Fruit fly (Drosophila melanogaster) whole organism, embryonic: ENCODE measurements around the gene CG9270.
A peak's percentile ranks its signal among the peaks of the same experiment; 100 is the strongest.

Source experiments
- Aef1 ChIP-seq: fragments of 200-800 bp; sonication (Bioruptor generic); IDR thresholded peaks from 3 replicates; pipeline ENCODE4 v1.3.6; 2022; ENCODE audit warnings: missing biosample characterization, missing genetic modification characterization
- B-H1 ChIP-seq: fragments of 200-800 bp; sonication (Bioruptor generic); IDR thresholded peaks from 3 replicates; pipeline ENCODE4 v1.3.6; 2022; ENCODE audit warnings: missing biosample characterization, missing genetic modification characterization
- CG10147 ChIP-seq: fragments of 200-800 bp; sonication (Bioruptor generic); optimal IDR thresholded peaks from 2 replicates; lab custom pipeline; 2019; ENCODE audit warnings: missing biosample characterization, mild to moderate bottlenecking, missing genetic modification characterization, moderate library complexity
- CG10565 ChIP-seq: fragments of 200-800 bp; sonication (Bioruptor generic); optimal IDR thresholded peaks from 3 replicates; lab custom pipeline; 2016; ENCODE audit warnings: missing biosample characterization, mild to moderate bottlenecking, missing genetic modification characterization
- CG11093 ChIP-seq: fragments of 200-800 bp; sonication (Bioruptor generic); IDR thresholded peaks from 3 replicates; pipeline ENCODE4 v1.3.6; 2022; ENCODE audit warnings: missing biosample characterization, missing genetic modification characterization
- CG11560 ChIP-seq: fragments of 200-800 bp; sonication (Bioruptor generic); IDR thresholded peaks from 3 replicates; pipeline ENCODE4 v1.3.6; 2022; ENCODE audit warnings: missing biosample characterization, missing genetic modification characterization
- CG12236 ChIP-seq: fragments of 200-800 bp; sonication (Bioruptor generic); optimal IDR thresholded peaks from 2 replicates; lab custom pipeline; 2016; ENCODE audit warnings: missing biosample characterization, missing genetic modification characterization
- CG12769 ChIP-seq: fragments of 200-800 bp; sonication (Bioruptor generic); optimal IDR thresholded peaks from 2 replicates; lab custom pipeline; 2019; ENCODE audit warnings: missing biosample characterization, mild to moderate bottlenecking, missing genetic modification characterization, moderate library complexity
- CG13287 ChIP-seq: fragments of 200-800 bp; sonication (Bioruptor generic); IDR thresholded peaks from 2 replicates; pipeline ENCODE4 v1.3.6; 2022; ENCODE audit warnings: missing biosample characterization, missing genetic modification characterization; ENCODE audit not compliant: partially characterized antibody
- CG15011 ChIP-seq: fragments of 200-800 bp; sonication (Bioruptor generic); optimal IDR thresholded peaks from 3 replicates; lab custom pipeline; 2018; ENCODE audit warnings: missing biosample characterization, mild to moderate bottlenecking, missing genetic modification characterization
- CG15269 ChIP-seq: fragments of 200-800 bp; sonication (Bioruptor generic); optimal IDR thresholded peaks from 2 replicates; lab custom pipeline; 2018; ENCODE audit warnings: missing biosample characterization, mild to moderate bottlenecking, missing genetic modification characterization, moderate library complexity
- CG18599 ChIP-seq: fragments of 200-800 bp; sonication (Bioruptor generic); optimal IDR thresholded peaks from 3 replicates; lab custom pipeline; 2017; ENCODE audit warnings: missing biosample characterization, missing genetic modification characterization, mild to moderate bottlenecking, moderate library complexity, missing genetic modification reagents
- CG18619 ChIP-seq: fragments of 200-800 bp; sonication (Bioruptor generic); optimal IDR thresholded peaks from 3 replicates; lab custom pipeline; 2017; ENCODE audit warnings: missing biosample characterization, mild to moderate bottlenecking, missing genetic modification characterization
- CG2199 ChIP-seq: fragments of 200-800 bp; sonication (Bioruptor generic); IDR thresholded peaks from 3 replicates; pipeline ENCODE4 v1.3.6; 2022; ENCODE audit warnings: missing biosample characterization, missing genetic modification characterization
- CG2889 ChIP-seq: fragments of 200-800 bp; sonication (Bioruptor generic); IDR thresholded peaks from 3 replicates; pipeline ENCODE4 v1.3.6; 2022; ENCODE audit warnings: missing biosample characterization, missing genetic modification characterization
- CG31365 ChIP-seq: fragments of 200-800 bp; sonication (Bioruptor generic); optimal IDR thresholded peaks from 2 replicates; lab custom pipeline; 2018; ENCODE audit warnings: missing biosample characterization, mild to moderate bottlenecking, missing genetic modification characterization
- CG31388 ChIP-seq: fragments of 200-800 bp; sonication (Bioruptor generic); optimal IDR thresholded peaks from 2 replicates; lab custom pipeline; 2016; ENCODE audit warnings: missing biosample characterization, missing genetic modification characterization
- CG3163 ChIP-seq: fragments of 200-800 bp; sonication (Bioruptor generic); optimal IDR thresholded peaks from 3 replicates; lab custom pipeline; 2016; ENCODE audit warnings: missing biosample characterization, missing genetic modification characterization
- CG32772 ChIP-seq: fragments of 200-800 bp; sonication (Bioruptor generic); IDR thresholded peaks from 2 replicates; pipeline ENCODE4 v1.3.6; 2022; ENCODE audit warnings: missing biosample characterization, missing genetic modification characterization
- CG42726 ChIP-seq: fragments of 200-800 bp; sonication (Bioruptor generic); IDR thresholded peaks from 2 replicates; pipeline ENCODE4 v1.3.6; 2022; ENCODE audit warnings: missing biosample characterization, missing genetic modification characterization; ENCODE audit not compliant: partially characterized antibody
- CG6175 ChIP-seq: fragments of 200-800 bp; sonication (Bioruptor generic); IDR thresholded peaks from 3 replicates; pipeline ENCODE4 v1.3.6; 2022; ENCODE audit warnings: missing biosample characterization, missing genetic modification characterization
- CG6683 ChIP-seq: fragments of 200-800 bp; sonication (Bioruptor generic); optimal IDR thresholded peaks from 2 replicates; lab custom pipeline; 2017; ENCODE audit warnings: missing biosample characterization, mild to moderate bottlenecking, missing genetic modification characterization, missing genetic modification reagents
- CG6854 ChIP-seq: fragments of 200-800 bp; sonication (Bioruptor generic); optimal IDR thresholded peaks from 3 replicates; lab custom pipeline; 2017; ENCODE audit warnings: missing biosample characterization, mild to moderate bottlenecking, missing genetic modification characterization
- CG7372 ChIP-seq: fragments of 200-800 bp; sonication (Bioruptor generic); IDR thresholded peaks from 2 replicates; pipeline ENCODE4 v1.3.6; 2022; ENCODE audit warnings: missing biosample characterization, missing genetic modification characterization
- CG7745 ChIP-seq: fragments of 200-800 bp; sonication (Bioruptor generic); optimal IDR thresholded peaks from 2 replicates; lab custom pipeline; 2018; ENCODE audit warnings: missing biosample characterization, mild to moderate bottlenecking, missing genetic modification characterization, moderate library complexity
- CG7963 ChIP-seq: fragments of 200-800 bp; sonication (Bioruptor generic); IDR thresholded peaks from 3 replicates; pipeline ENCODE4 v1.3.6; 2022; ENCODE audit warnings: missing biosample characterization, missing genetic modification characterization; ENCODE audit not compliant: partially characterized antibody
- CrebB ChIP-seq: fragments of 200-800 bp; sonication (Bioruptor generic); optimal IDR thresholded peaks from 3 replicates; lab custom pipeline; 2018; ENCODE audit warnings: missing biosample characterization, mild to moderate bottlenecking, missing genetic modification characterization
- D19A ChIP-seq: fragments of 200-800 bp; optimal IDR thresholded peaks from 3 replicates; lab custom pipeline; 2019; ENCODE audit warnings: missing biosample characterization, mild to moderate bottlenecking, missing genetic modification characterization, moderate library complexity
- Dip3 ChIP-seq: fragments of 200-800 bp; sonication (Bioruptor generic); optimal IDR thresholded peaks from 3 replicates; lab custom pipeline; 2016; ENCODE audit warnings: missing biosample characterization, missing genetic modification characterization
- Doc2 ChIP-seq: fragments of 200-800 bp; sonication (Bioruptor generic); IDR thresholded peaks from 2 replicates; pipeline ENCODE4 v1.3.6; 2022; ENCODE audit warnings: missing biosample characterization, missing genetic modification characterization
- H15 ChIP-seq: fragments of 200-800 bp; sonication (Bioruptor generic); IDR thresholded peaks from 3 replicates; pipeline ENCODE4 v1.3.6; 2022; ENCODE audit warnings: missing biosample characterization, missing genetic modification characterization
- H2.0 ChIP-seq: fragments of 200-800 bp; sonication (Bioruptor generic); IDR thresholded peaks from 2 replicates; pipeline ENCODE4 v1.3.6; 2022; ENCODE audit warnings: missing biosample characterization, missing genetic modification characterization
- HLHmδ ChIP-seq: fragments of 200-800 bp; sonication (Bioruptor generic); optimal IDR thresholded peaks from 2 replicates; lab custom pipeline; 2018; ENCODE audit warnings: missing biosample characterization, mild to moderate bottlenecking, missing genetic modification characterization, moderate library complexity
- Hand ChIP-seq: fragments of 200-800 bp; sonication (Bioruptor generic); optimal IDR thresholded peaks from 2 replicates; lab custom pipeline; 2017; ENCODE audit warnings: mild to moderate bottlenecking, missing biosample characterization, missing genetic modification reagents, missing genetic modification characterization
- Hsf ChIP-seq: fragments of 200-800 bp; sonication (Bioruptor generic); optimal IDR thresholded peaks from 3 replicates; lab custom pipeline; 2016; ENCODE audit warnings: missing biosample characterization, missing genetic modification characterization
- Myb ChIP-seq: fragments of 200-800 bp; sonication (Bioruptor generic); optimal IDR thresholded peaks from 2 replicates; lab custom pipeline; 2016; ENCODE audit warnings: missing biosample characterization, missing genetic modification characterization
- Pdp1 ChIP-seq, 2 experiments: fragments of 200-800 bp; sonication (Bioruptor generic); optimal IDR thresholded peaks; 3 replicates each; lab custom pipeline; 2016; ENCODE audit warnings: missing biosample characterization in 2 of 2, missing genetic modification characterization in 2 of 2, mild to moderate bottlenecking in 1 of 2, moderate library complexity in 1 of 2
- Ravus ChIP-seq: fragments of 200-800 bp; sonication (Bioruptor generic); IDR thresholded peaks from 2 replicates; pipeline ENCODE4 v1.3.6; 2022; ENCODE audit warnings: missing biosample characterization, missing genetic modification characterization
- Sox102F ChIP-seq: fragments of 200-800 bp; sonication (Bioruptor generic); optimal IDR thresholded peaks from 2 replicates; lab custom pipeline; 2018; ENCODE audit warnings: missing biosample characterization, mild to moderate bottlenecking, missing genetic modification characterization, moderate library complexity
- Tbp ChIP-seq: fragments of >200 bp; optimal IDR thresholded peaks from 2 replicates; lab custom pipeline; 2018; ENCODE audit warnings: missing biosample characterization, missing genetic modification characterization
- YL-1 ChIP-seq: fragments of 200-800 bp; sonication (Bioruptor generic); optimal IDR thresholded peaks from 3 replicates; lab custom pipeline; 2017; ENCODE audit warnings: missing biosample characterization, mild to moderate bottlenecking, missing genetic modification characterization
- ab ChIP-seq: fragments of 200-800 bp; sonication (Bioruptor generic); optimal IDR thresholded peaks from 2 replicates; lab custom pipeline; 2016; ENCODE audit warnings: missing biosample characterization, missing genetic modification characterization
- bbx ChIP-seq: fragments of 200-800 bp; sonication (Bioruptor generic); IDR thresholded peaks from 2 replicates; pipeline ENCODE4 v1.3.6; 2022; ENCODE audit warnings: missing biosample characterization, missing genetic modification characterization; ENCODE audit not compliant: partially characterized antibody
- br ChIP-seq: fragments of >200 bp; optimal IDR thresholded peaks from 2 replicates; lab custom pipeline; 2017
- cas ChIP-seq: fragments of 200-800 bp; sonication (Bioruptor generic); IDR thresholded peaks from 2 replicates; pipeline ENCODE4 v1.3.6; 2022; ENCODE audit warnings: missing biosample characterization, missing genetic modification characterization
- chn ChIP-seq: fragments of 200-800 bp; sonication (Bioruptor generic); optimal IDR thresholded peaks from 2 replicates; lab custom pipeline; 2016; ENCODE audit warnings: missing biosample characterization, missing genetic modification characterization
- dati ChIP-seq: fragments of 200-800 bp; sonication (Bioruptor generic); IDR thresholded peaks from 2 replicates; pipeline ENCODE4 v1.3.6; 2022; ENCODE audit warnings: missing biosample characterization, missing genetic modification characterization
- exex ChIP-seq: fragments of 200-800 bp; sonication (Bioruptor generic); optimal IDR thresholded peaks from 4 replicates; lab custom pipeline; 2018; ENCODE audit warnings: missing biosample characterization, mild to moderate bottlenecking, missing genetic modification characterization, moderate library complexity
- ham ChIP-seq: fragments of 200-800 bp; sonication (Bioruptor generic); IDR thresholded peaks from 2 replicates; pipeline ENCODE4 v1.3.6; 2022; ENCODE audit warnings: missing biosample characterization, missing genetic modification characterization
- insv ChIP-seq, 2 experiments: fragments of 200-800 bp; sonication (Bioruptor generic); optimal IDR thresholded peaks; 3 replicates each; lab custom pipeline; 2016 to 2018; ENCODE audit warnings: missing biosample characterization in 2 of 2, missing genetic modification characterization in 2 of 2
- kni ChIP-seq: fragments of 200-800 bp; sonication (Bioruptor generic); optimal IDR thresholded peaks from 3 replicates; lab custom pipeline; 2017; ENCODE audit warnings: mild to moderate bottlenecking, missing biosample characterization, missing genetic modification reagents, missing genetic modification characterization
- sens ChIP-seq: fragments of 200-800 bp; sonication (Bioruptor generic); peaks from one replicate; lab custom pipeline; 2016; ENCODE audit warnings: missing biosample characterization, missing genetic modification characterization
- yki ChIP-seq: fragments of >200 bp; optimal IDR thresholded peaks from 3 replicates; lab custom pipeline; 2018

The CG9270 gene

dm6 chr2L:20915224-20915623 lies 18.7 kb downstream of the CG9270 start (continued):
- TF ChIP-seq B-H1: peak; percentile 34; the same call in 1 of the 3 replicates
- TF ChIP-seq kni: no peak
- TF ChIP-seq Tbp: no peak
- no peak for TF ChIP-seq cas (GFP tag; lab: Robert Waterston, UW)
- TF ChIP-seq CrebB (tag; lab: Kevin White, UChicago): no peak
- no peak for TF ChIP-seq CG7372 (GFP tag; lab: Robert Waterston, UW)
- TF ChIP-seq Doc2: no peak
- no peak for TF ChIP-seq bbx (GFP tag; lab: Robert Waterston, UW)
- no peak for TF ChIP-seq insv (GFP tag; optimal IDR thresholded peaks at IDR 0.05; lab: Kevin White, UChicago)
- no peak for TF ChIP-seq Dip3 (GFP tag; lab: Kevin White, UChicago)
- TF ChIP-seq CG3163: no peak
- TF ChIP-seq CG12769 (tag; lab: Kevin White, UChicago): no peak
- no peak for TF ChIP-seq CG10147
- no peak for TF ChIP-seq yki (lab: Kevin White, UChicago)
- TF ChIP-seq CG18619 (GFP tag; lab: Kevin White, UChicago): peak; percentile 25
- TF ChIP-seq HLHmδ (GFP tag; lab: Kevin White, UChicago): no peak
- TF ChIP-seq br (lab: Kevin White, UChicago): no peak
- TF ChIP-seq CG12236 (GFP tag; lab: Kevin White, UChicago): no peak
- no peak for TF ChIP-seq CG31388 (GFP tag; lab: Kevin White, UChicago)
- TF ChIP-seq CG15011 (GFP tag; lab: Kevin White, UChicago): no peak
- no peak for TF ChIP-seq CG6175 (GFP tag; lab: Robert Waterston, UW)
- no peak for TF ChIP-seq Pdp1 (GFP tag; optimal IDR thresholded peaks at IDR 0.05; lab: Kevin White, UChicago)
- TF ChIP-seq CG31365 (tag; lab: Kevin White, UChicago): no peak
- TF ChIP-seq Ravus (GFP tag; lab: Robert Waterston, UW): no peak
- TF ChIP-seq CG18599 (GFP tag; lab: Kevin White, UChicago): peak; percentile 32
- no peak for TF ChIP-seq dati (GFP tag; lab: Robert Waterston, UW)
- TF ChIP-seq CG42726: no peak
- no peak for TF ChIP-seq CG7963 (GFP tag; lab: Robert Waterston, UW)
- no peak for TF ChIP-seq CG6683 (GFP tag; lab: Kevin White, UChicago)
- TF ChIP-seq H2.0: peak; percentile 34; the same call in 1 of the 2 replicates
- TF ChIP-seq Sox102F (GFP tag; lab: Kevin White, UChicago): peak; percentile 65
- TF ChIP-seq CG32772 (GFP tag; lab: Robert Waterston, UW): no peak
- peak; percentile 30 for TF ChIP-seq CG15269 (tag; lab: Kevin White, UChicago)
- TF ChIP-seq ab: no peak
- no peak for TF ChIP-seq CG6854 (GFP tag; lab: Kevin White, UChicago)
- no peak for TF ChIP-seq CG11093
- peak; percentile 90 for TF ChIP-seq sens (GFP tag; lab: Kevin White, UChicago)
- TF ChIP-seq CG7745 (tag; lab: Kevin White, UChicago): no peak
- TF ChIP-seq Hand (GFP tag; lab: Kevin White, UChicago): no peak
- TF ChIP-seq ham: no peak
- no peak; the same call in 2 of the 3 replicates for TF ChIP-seq Aef1 (GFP tag; lab: Robert Waterston, UW)
- no peak; the same call in 2 of the 3 replicates for TF ChIP-seq CG11560 (tag; lab: Robert Waterston, UW)
- TF ChIP-seq D19A (tag; lab: Kevin White, UChicago): peak; percentile 27
- TF ChIP-seq CG13287: no peak
- peak; percentile 8 for TF ChIP-seq Hsf (GFP tag; lab: Kevin White, UChicago)
- no peak for TF ChIP-seq CG10565
- no peak for TF ChIP-seq YL-1
- no peak for TF ChIP-seq chn (GFP tag; lab: Kevin White, UChicago)
- TF ChIP-seq Myb: no peak
- no peak for TF ChIP-seq exex (tag; lab: Kevin White, UChicago)
- TF ChIP-seq CG2889 (GFP tag; lab: Robert Waterston, UW): no peak
- TF ChIP-seq H15 (GFP tag; lab: Robert Waterston, UW): no peak
- TF ChIP-seq CG2199 (GFP tag; lab: Robert Waterston, UW): no peak
